Worm (Caenorhabditis elegans) whole organism, late embryonic: Measurements from ENCODE around the gene srx-64.

ENCODE experiments used
- ama-1 ChIP-seq: fragments of 150-350 bp; optimal IDR thresholded peaks from 2 replicates; lab custom pipeline; 2014
- ceh-48 ChIP-seq: sonication (generic microtip); optimal IDR thresholded peaks from 2 replicates; lab custom pipeline; 2016; ENCODE audit warnings: missing genetic modification characterization, inconsistent platforms, missing compliant biosample characterization
- elt-2 ChIP-seq: sonication (generic microtip); optimal IDR thresholded peaks from 2 replicates; lab custom pipeline; 2016; ENCODE audit warnings: missing genetic modification reagents, missing genetic modification characterization, missing compliant biosample characterization
- fkh-10 ChIP-seq: fragments of 150-350 bp; optimal IDR thresholded peaks from 2 replicates; lab custom pipeline; 2014; ENCODE audit warnings: missing biosample characterization, missing genetic modification reagents, missing genetic modification characterization
- lin-11 ChIP-seq: fragments of 200-800 bp; sonication (Bioruptor generic); optimal IDR thresholded peaks from 2 replicates; lab custom pipeline; 2018; ENCODE audit warnings: mild to moderate bottlenecking, missing genetic modification characterization, missing compliant biosample characterization
- nfya-1 ChIP-seq: sonication (generic microtip); optimal IDR thresholded peaks from 2 replicates; lab custom pipeline; 2017; ENCODE audit warnings: missing genetic modification characterization, mild to moderate bottlenecking, missing compliant biosample characterization, antibody characterized with exemption, moderate library complexity
- zip-5 ChIP-seq: sonication (generic microtip); optimal IDR thresholded peaks from 2 replicates; lab custom pipeline; 2016; ENCODE audit warnings: missing genetic modification characterization, missing compliant biosample characterization

DNA sequence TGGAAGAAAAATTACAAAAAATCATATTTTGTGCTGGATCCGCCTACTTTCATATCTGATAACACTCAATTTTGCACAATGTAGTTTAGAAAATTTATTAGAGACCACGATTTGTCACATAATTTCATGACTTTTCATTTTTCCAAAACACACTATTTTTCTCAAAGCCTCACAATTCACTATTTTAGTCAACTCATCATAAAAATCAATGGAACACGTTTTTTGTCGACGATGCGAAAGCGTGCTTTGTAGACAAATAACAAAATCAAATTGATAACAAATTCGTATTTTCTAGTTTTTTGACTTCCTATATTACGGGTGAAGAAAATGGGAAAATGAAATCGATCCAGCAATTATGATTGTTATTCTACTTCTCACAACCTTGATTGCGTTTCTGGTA lies 12.7 kb downstream of the srx-64 start, which contains the start of gene cyp-35B2:
- TF ChIP-seq ceh-48 (tag; lab: Kevin White, UChicago) (no peak), zip-5 (no peak), nfya-1 (tag; lab: Kevin White, UChicago) (no peak), lin-11 (tag; lab: Kevin White, UChicago) (no peak), fkh-10 (no peak), ama-1 (lab: Kevin White, UChicago) (no peak), elt-2 (tag; lab: Kevin White, UChicago) (no peak)
